Fruit fly (Drosophila melanogaster) whole organism, embryonic: ENCODE data around the gene CG8100.

Experiments used
- Abd-B ChIP-seq: fragments of 200-800 bp; sonication (Bioruptor generic); optimal IDR thresholded peaks from 2 replicates; lab custom pipeline; 2018; ENCODE audit warnings: missing biosample characterization, mild to moderate bottlenecking, missing genetic modification characterization, moderate library complexity
- CG10543 ChIP-seq: fragments of 200-800 bp; sonication (Bioruptor generic); optimal IDR thresholded peaks from 3 replicates; lab custom pipeline; 2017; ENCODE audit warnings: missing biosample characterization, mild to moderate bottlenecking, missing genetic modification characterization, moderate library complexity
- CG10959 ChIP-seq: fragments of 200-800 bp; sonication (Bioruptor generic); IDR thresholded peaks from 2 replicates; pipeline ENCODE4 v1.3.6; 2022; ENCODE audit warnings: missing biosample characterization, missing genetic modification characterization
- CG11695 ChIP-seq: fragments of 200-800 bp; sonication (Bioruptor generic); IDR thresholded peaks from 3 replicates; pipeline ENCODE4 v1.3.6; 2022; ENCODE audit warnings: missing biosample characterization, missing genetic modification characterization
- CG12071 ChIP-seq: fragments of 200-800 bp; sonication (Bioruptor generic); optimal IDR thresholded peaks from 3 replicates; lab custom pipeline; 2018; ENCODE audit warnings: missing biosample characterization, mild to moderate bottlenecking, missing genetic modification characterization
- CG12104 ChIP-seq: fragments of 200-800 bp; sonication (Bioruptor generic); optimal IDR thresholded peaks from 3 replicates; lab custom pipeline; 2016; ENCODE audit warnings: missing biosample characterization, missing genetic modification characterization
- CG12299 ChIP-seq: fragments of 200-800 bp; sonication (Bioruptor generic); optimal IDR thresholded peaks from 2 replicates; lab custom pipeline; 2018; ENCODE audit warnings: missing biosample characterization, mild to moderate bottlenecking, missing genetic modification characterization
- CG15479 ChIP-seq: fragments of 200-800 bp; sonication (Bioruptor generic); optimal IDR thresholded peaks from 3 replicates; lab custom pipeline; 2019; ENCODE audit warnings: missing biosample characterization, mild to moderate bottlenecking, missing genetic modification characterization, moderate library complexity
- CG1603 ChIP-seq: fragments of 200-800 bp; sonication (Bioruptor generic); optimal IDR thresholded peaks from 2 replicates; lab custom pipeline; 2019; ENCODE audit warnings: missing biosample characterization, mild to moderate bottlenecking, missing genetic modification characterization, moderate library complexity
- CG17359 ChIP-seq: fragments of 200-800 bp; sonication (Bioruptor generic); optimal IDR thresholded peaks from 3 replicates; lab custom pipeline; 2018; ENCODE audit warnings: missing biosample characterization, mild to moderate bottlenecking, missing genetic modification characterization, moderate library complexity
- CG17829 ChIP-seq: fragments of 200-800 bp; optimal IDR thresholded peaks from 2 replicates; lab custom pipeline; 2019; ENCODE audit warnings: missing biosample characterization, mild to moderate bottlenecking, missing genetic modification characterization, moderate library complexity
- CG18476 ChIP-seq: fragments of 200-800 bp; sonication (Bioruptor generic); optimal IDR thresholded peaks from 2 replicates; lab custom pipeline; 2016; ENCODE audit warnings: missing biosample characterization, mild to moderate bottlenecking, missing genetic modification characterization
- CG2199 ChIP-seq: fragments of 200-800 bp; sonication (Bioruptor generic); IDR thresholded peaks from 3 replicates; pipeline ENCODE4 v1.3.6; 2022; ENCODE audit warnings: missing biosample characterization, missing genetic modification characterization
- CG2712 ChIP-seq: fragments of 200-800 bp; optimal IDR thresholded peaks from 3 replicates; lab custom pipeline; 2019; ENCODE audit warnings: missing biosample characterization, mild to moderate bottlenecking, missing genetic modification characterization, moderate library complexity
- CG31224 ChIP-seq: fragments of 200-800 bp; sonication (Bioruptor generic); IDR thresholded peaks from 2 replicates; pipeline ENCODE4 v1.3.6; 2022; ENCODE audit warnings: missing biosample characterization, missing genetic modification characterization
- CG32532 ChIP-seq: fragments of 200-800 bp; sonication (Bioruptor generic); IDR thresholded peaks from 2 replicates; pipeline ENCODE4 v1.3.6; 2022; ENCODE audit warnings: missing biosample characterization, missing genetic modification characterization
- CG33213 ChIP-seq: fragments of 200-800 bp; sonication (Bioruptor generic); optimal IDR thresholded peaks from 3 replicates; lab custom pipeline; 2016; ENCODE audit warnings: missing biosample characterization, missing genetic modification characterization
- CG3995 ChIP-seq: fragments of 200-800 bp; sonication (Bioruptor generic); optimal IDR thresholded peaks from 3 replicates; lab custom pipeline; 2016; ENCODE audit warnings: missing biosample characterization, missing genetic modification characterization
- CG4424 ChIP-seq: fragments of 200-800 bp; sonication (Bioruptor generic); optimal IDR thresholded peaks from 3 replicates; lab custom pipeline; 2016; ENCODE audit warnings: missing biosample characterization, missing genetic modification characterization
- CG6175 ChIP-seq: fragments of 200-800 bp; sonication (Bioruptor generic); IDR thresholded peaks from 3 replicates; pipeline ENCODE4 v1.3.6; 2022; ENCODE audit warnings: missing biosample characterization, missing genetic modification characterization
- CG6683 ChIP-seq: fragments of 200-800 bp; sonication (Bioruptor generic); optimal IDR thresholded peaks from 2 replicates; lab custom pipeline; 2017; ENCODE audit warnings: missing biosample characterization, mild to moderate bottlenecking, missing genetic modification characterization, missing genetic modification reagents
- CG8944 ChIP-seq: fragments of 200-800 bp; sonication (Bioruptor generic); optimal IDR thresholded peaks from 3 replicates; lab custom pipeline; 2016; ENCODE audit warnings: missing biosample characterization, missing genetic modification characterization
- CG9437 ChIP-seq: fragments of 200-800 bp; sonication (Bioruptor generic); optimal IDR thresholded peaks from 2 replicates; lab custom pipeline; 2018; ENCODE audit warnings: missing biosample characterization, mild to moderate bottlenecking, missing genetic modification characterization
- Camta ChIP-seq: fragments of 200-800 bp; sonication (Bioruptor generic); optimal IDR thresholded peaks from 2 replicates; lab custom pipeline; 2016; ENCODE audit warnings: missing biosample characterization, missing genetic modification characterization
- Doc2 ChIP-seq: fragments of 200-800 bp; sonication (Bioruptor generic); IDR thresholded peaks from 2 replicates; pipeline ENCODE4 v1.3.6; 2022; ENCODE audit warnings: missing biosample characterization, missing genetic modification characterization
- Gsc ChIP-seq: fragments of 200-800 bp; sonication (Bioruptor generic); IDR thresholded peaks from 2 replicates; pipeline ENCODE4 v1.3.6; 2022; ENCODE audit warnings: missing biosample characterization, missing genetic modification characterization
- HLH3B ChIP-seq: fragments of 200-800 bp; sonication (Bioruptor generic); IDR thresholded peaks from 2 replicates; pipeline ENCODE4 v1.3.6; 2022; ENCODE audit warnings: missing biosample characterization, missing genetic modification characterization
- Hand ChIP-seq: fragments of 200-800 bp; sonication (Bioruptor generic); optimal IDR thresholded peaks from 2 replicates; lab custom pipeline; 2017; ENCODE audit warnings: mild to moderate bottlenecking, missing biosample characterization, missing genetic modification reagents, missing genetic modification characterization
- Hey ChIP-seq: fragments of 200-800 bp; sonication (Bioruptor generic); optimal IDR thresholded peaks from 3 replicates; lab custom pipeline; 2018; ENCODE audit warnings: missing biosample characterization, mild to moderate bottlenecking, missing genetic modification characterization
- Mad ChIP-seq: fragments of 200-800 bp; sonication (Bioruptor generic); optimal IDR thresholded peaks from 2 replicates; lab custom pipeline; 2016; ENCODE audit warnings: missing biosample characterization, missing genetic modification characterization
- Meics ChIP-seq: fragments of 200-800 bp; sonication (Bioruptor generic); optimal IDR thresholded peaks from 2 replicates; lab custom pipeline; 2017; ENCODE audit warnings: missing biosample characterization, mild to moderate bottlenecking, missing genetic modification characterization
- NC2α ChIP-seq: fragments of 200-800 bp; sonication (Bioruptor generic); optimal IDR thresholded peaks from 2 replicates; lab custom pipeline; 2016; ENCODE audit warnings: missing biosample characterization, missing genetic modification characterization
- Nf-YA ChIP-seq: fragments of 200-800 bp; sonication (Bioruptor generic); IDR thresholded peaks from 2 replicates; pipeline ENCODE4 v1.3.6; 2022; ENCODE audit warnings: missing biosample characterization, missing genetic modification characterization
- Spps ChIP-seq: fragments of 200-800 bp; sonication (Bioruptor generic); optimal IDR thresholded peaks from 2 replicates; lab custom pipeline; 2018; ENCODE audit warnings: missing biosample characterization, mild to moderate bottlenecking, missing genetic modification characterization
- bsh ChIP-seq, 2 experiments: fragments of 200-800 bp; sonication (Bioruptor generic); optimal IDR thresholded peaks; 2 replicates each; lab custom pipeline; 2017 to 2018; ENCODE audit warnings: mild to moderate bottlenecking in 2 of 2, missing biosample characterization in 2 of 2, missing genetic modification characterization in 2 of 2, moderate library complexity in 1 of 2
- cad ChIP-seq: fragments of >200 bp; optimal IDR thresholded peaks from 2 replicates; lab custom pipeline; 2017; ENCODE audit warnings: missing biosample characterization, missing genetic modification characterization
- cg ChIP-seq: fragments of 200-800 bp; sonication (Bioruptor generic); optimal IDR thresholded peaks from 3 replicates; lab custom pipeline; 2019; ENCODE audit warnings: missing biosample characterization, mild to moderate bottlenecking, missing genetic modification characterization, moderate library complexity
- dmrt11E ChIP-seq: fragments of 200-800 bp; sonication (Bioruptor generic); optimal IDR thresholded peaks from 3 replicates; lab custom pipeline; 2018; ENCODE audit warnings: missing biosample characterization, mild to moderate bottlenecking, missing genetic modification characterization, moderate library complexity
- dmrt99B ChIP-seq: fragments of 200-800 bp; sonication (Bioruptor generic); optimal IDR thresholded peaks from 2 replicates; lab custom pipeline; 2018; ENCODE audit warnings: missing biosample characterization, mild to moderate bottlenecking, missing genetic modification characterization, moderate library complexity
- fu2 ChIP-seq: fragments of 200-800 bp; sonication (Bioruptor generic); optimal IDR thresholded peaks from 2 replicates; lab custom pipeline; 2016; ENCODE audit warnings: missing biosample characterization, missing genetic modification characterization
- mirr ChIP-seq: fragments of 200-800 bp; sonication (Bioruptor generic); optimal IDR thresholded peaks from 3 replicates; lab custom pipeline; 2018; ENCODE audit warnings: missing biosample characterization, mild to moderate bottlenecking, missing genetic modification characterization
- org-1 ChIP-seq: fragments of 200-800 bp; sonication (Bioruptor generic); optimal IDR thresholded peaks from 2 replicates; lab custom pipeline; 2017; ENCODE audit warnings: missing biosample characterization, missing genetic modification characterization
- pnt ChIP-seq: fragments of 200-800 bp; sonication (Bioruptor generic); optimal IDR thresholded peaks from 3 replicates; lab custom pipeline; 2016; ENCODE audit warnings: missing biosample characterization, missing genetic modification characterization
- schlank ChIP-seq: fragments of 200-800 bp; sonication (Bioruptor generic); optimal IDR thresholded peaks from 2 replicates; lab custom pipeline; 2018; ENCODE audit warnings: missing biosample characterization, mild to moderate bottlenecking, missing genetic modification characterization
- seq ChIP-seq: fragments of 200-800 bp; sonication (Bioruptor generic); IDR thresholded peaks from 2 replicates; pipeline ENCODE4 v1.3.6; 2022; ENCODE audit warnings: missing biosample characterization, missing genetic modification characterization
- slou ChIP-seq: fragments of 200-800 bp; sonication (Bioruptor generic); optimal IDR thresholded peaks from 3 replicates; lab custom pipeline; 2016; ENCODE audit warnings: missing biosample characterization, missing genetic modification characterization
- so ChIP-seq: fragments of 200-800 bp; sonication (Bioruptor generic); IDR thresholded peaks from 3 replicates; pipeline ENCODE4 v1.3.6; 2022; ENCODE audit warnings: missing biosample characterization, missing genetic modification characterization
- ssp ChIP-seq: fragments of 200-800 bp; sonication (Bioruptor generic); IDR thresholded peaks from 2 replicates; pipeline ENCODE4 v1.3.6; 2022; ENCODE audit warnings: missing biosample characterization, missing genetic modification characterization
- tll ChIP-seq, 2 experiments: fragments of 200-800 bp in 1 of 2; fragments of >200 bp in 1 of 2; sonication (Bioruptor generic) in 1 of 2; optimal IDR thresholded peaks; 2 replicates each; lab custom pipeline; 2017 to 2019; ENCODE audit warnings: missing biosample characterization in 2 of 2, missing genetic modification characterization in 2 of 2, mild to moderate bottlenecking in 1 of 2, moderate library complexity in 1 of 2
- trh ChIP-seq: fragments of 200-800 bp; sonication (Bioruptor generic); optimal IDR thresholded peaks from 2 replicates; lab custom pipeline; 2016; ENCODE audit warnings: missing biosample characterization, missing genetic modification characterization

The CG8100 gene

dm6 chr3L:14109831-14110230, 26.4 kb downstream of the CG8100 start (continued):
- TF ChIP-seq schlank (tag; lab: Kevin White, UChicago) (no peak), cg (peak; percentile 46), CG12071 (GFP tag; lab: Kevin White, UChicago) (peak; percentile 53), HLH3B (GFP tag; lab: Robert Waterston, UW) (no peak)

dm6 chr3L:14111411-14111810, 28.0 kb downstream of the CG8100 start:
- TF ChIP-seq CG10959 (GFP tag; lab: Robert Waterston, UW): peak; percentile 83
- TF ChIP-seq CG31224 (GFP tag; lab: Robert Waterston, UW): peak; percentile 19; the same call in 1 of the 2 replicates
- peak; percentile 95 for TF ChIP-seq pnt (GFP tag; lab: Kevin White, UChicago)
- peak; percentile 81 for TF ChIP-seq CG4424 (GFP tag; lab: Kevin White, UChicago)
- peak; percentile 38 for TF ChIP-seq mirr (GFP tag; lab: Kevin White, UChicago)
- TF ChIP-seq so: no peak
- no peak for TF ChIP-seq tll (GFP tag; optimal IDR thresholded peaks at IDR 0.05; lab: Kevin White, UChicago)
- TF ChIP-seq Hey: peak; percentile 0
- TF ChIP-seq CG17359 (tag; lab: Kevin White, UChicago): peak; percentile 73
- peak; percentile 87 for TF ChIP-seq CG17829 (tag; lab: Kevin White, UChicago)
- no peak; the same call in 2 of the 3 replicates for TF ChIP-seq CG11695
- peak; percentile 19 for TF ChIP-seq cad
- TF ChIP-seq CG2712 (tag; lab: Kevin White, UChicago): peak; percentile 79
- TF ChIP-seq NC2α (GFP tag; lab: Kevin White, UChicago): peak; percentile 70
- no peak for TF ChIP-seq CG3995
- TF ChIP-seq CG12299 (tag; lab: Kevin White, UChicago): peak; percentile 20
- TF ChIP-seq CG18476 (GFP tag; lab: Kevin White, UChicago): no peak
- TF ChIP-seq seq: no peak
- TF ChIP-seq ssp (GFP tag; lab: Robert Waterston, UW): peak; percentile 81
- peak; percentile 81 for TF ChIP-seq Gsc (GFP tag; lab: Robert Waterston, UW)
- TF ChIP-seq CG12104 (GFP tag; lab: Kevin White, UChicago): peak; percentile 23
- TF ChIP-seq CG15479 (GFP tag; lab: Kevin White, UChicago): no peak
- TF ChIP-seq org-1 (GFP tag; lab: Kevin White, UChicago): peak; percentile 29
- TF ChIP-seq dmrt99B (tag; lab: Kevin White, UChicago): peak; percentile 29
- peak; percentile 68 for TF ChIP-seq Meics (GFP tag; lab: Kevin White, UChicago)
- peak; percentile 36 for TF ChIP-seq Spps (tag; lab: Kevin White, UChicago)
- no peak for TF ChIP-seq CG10543 (GFP tag; lab: Kevin White, UChicago)
- TF ChIP-seq fu2 (GFP tag; lab: Kevin White, UChicago): peak; percentile 78
- no peak; the same call in 1 of the 3 replicates for TF ChIP-seq CG6175 (GFP tag; lab: Robert Waterston, UW)
- TF ChIP-seq CG1603 (tag; lab: Kevin White, UChicago): peak; percentile 89
- peak; percentile 88 for TF ChIP-seq Abd-B (GFP tag; lab: Kevin White, UChicago)
- TF ChIP-seq CG9437: peak; percentile 0
- TF ChIP-seq Camta (GFP tag; lab: Kevin White, UChicago): peak; percentile 83
- no peak; the same call in 1 of the 2 replicates for TF ChIP-seq Nf-YA (GFP tag; lab: Robert Waterston, UW)
- peak; percentile 92 for TF ChIP-seq CG8944 (GFP tag; lab: Kevin White, UChicago)
- TF ChIP-seq dmrt11E (tag; lab: Kevin White, UChicago): peak; percentile 76
- TF ChIP-seq CG33213 (GFP tag; lab: Kevin White, UChicago): peak; percentile 85
- TF ChIP-seq CG32532: peak; percentile 92
- no peak for TF ChIP-seq Hand
- no peak for TF ChIP-seq CG6683
- TF ChIP-seq slou (GFP tag; lab: Kevin White, UChicago): peak; percentile 83
- TF ChIP-seq CG2199: peak; percentile 79; the same call in 2 of the 3 replicates
- peak; percentile 52 for TF ChIP-seq Doc2 (GFP tag; lab: Robert Waterston, UW)
- TF ChIP-seq trh (GFP tag; lab: Kevin White, UChicago): peak; percentile 62
- peak; percentile 72 for TF ChIP-seq Mad (GFP tag; lab: Kevin White, UChicago)
- peak in 1 of 2 experiments; percentile 69 for TF ChIP-seq bsh (GFP tag; optimal IDR thresholded peaks at IDR 0.05; lab: Kevin White, UChicago)
